Fruit fly (Drosophila melanogaster) whole organism, embryonic: ENCODE results near the gene Osi21.

Source experiments
- Bteb2 ChIP-seq: fragments of 200-800 bp; sonication (Bioruptor generic); optimal IDR thresholded peaks from 2 replicates; lab custom pipeline; 2016; ENCODE audit warnings: missing biosample characterization, missing genetic modification characterization
- CG14667 ChIP-seq: fragments of 200-800 bp; sonication (Bioruptor generic); IDR thresholded peaks from 2 replicates; pipeline ENCODE4 v1.3.6; 2022; ENCODE audit warnings: missing biosample characterization, missing genetic modification characterization
- CG1602 ChIP-seq: fragments of 200-800 bp; sonication (Bioruptor generic); optimal IDR thresholded peaks from 3 replicates; lab custom pipeline; 2016; ENCODE audit warnings: missing biosample characterization, missing genetic modification characterization
- CG17385 ChIP-seq: fragments of 200-800 bp; sonication (Bioruptor generic); optimal IDR thresholded peaks from 3 replicates; lab custom pipeline; 2018; ENCODE audit warnings: missing biosample characterization, mild to moderate bottlenecking, missing genetic modification characterization
- CG30020 ChIP-seq: fragments of 200-800 bp; optimal IDR thresholded peaks from 2 replicates; lab custom pipeline; 2019; ENCODE audit warnings: missing biosample characterization, mild to moderate bottlenecking, missing genetic modification characterization, moderate library complexity
- CG5180 ChIP-seq: fragments of 200-800 bp; sonication (Bioruptor generic); optimal IDR thresholded peaks from 3 replicates; lab custom pipeline; 2017; ENCODE audit warnings: missing biosample characterization, missing genetic modification characterization, mild to moderate bottlenecking, moderate library complexity, missing genetic modification reagents
- Rfx ChIP-seq: fragments of 200-800 bp; sonication (Bioruptor generic); IDR thresholded peaks from 2 replicates; pipeline ENCODE4 v1.3.6; 2022; ENCODE audit warnings: missing biosample characterization, missing genetic modification characterization
- al ChIP-seq: fragments of 200-800 bp; sonication (Bioruptor generic); IDR thresholded peaks from 2 replicates; pipeline ENCODE4 v1.3.6; 2022; ENCODE audit warnings: missing biosample characterization, missing genetic modification characterization
- cg ChIP-seq: fragments of 200-800 bp; sonication (Bioruptor generic); optimal IDR thresholded peaks from 3 replicates; lab custom pipeline; 2019; ENCODE audit warnings: missing biosample characterization, mild to moderate bottlenecking, missing genetic modification characterization, moderate library complexity
- dati ChIP-seq: fragments of 200-800 bp; sonication (Bioruptor generic); IDR thresholded peaks from 2 replicates; pipeline ENCODE4 v1.3.6; 2022; ENCODE audit warnings: missing biosample characterization, missing genetic modification characterization
- phol ChIP-seq: fragments of 200-800 bp; sonication (Bioruptor generic); optimal IDR thresholded peaks from 3 replicates; lab custom pipeline; 2018; ENCODE audit warnings: missing biosample characterization, mild to moderate bottlenecking, missing genetic modification characterization, moderate library complexity
- pros ChIP-seq: fragments of 200-800 bp; sonication (Bioruptor generic); optimal IDR thresholded peaks from 3 replicates; lab custom pipeline; 2019; ENCODE audit warnings: missing biosample characterization, mild to moderate bottlenecking, missing genetic modification characterization, moderate library complexity
- sens ChIP-seq: fragments of 200-800 bp; sonication (Bioruptor generic); peaks from one replicate; lab custom pipeline; 2016; ENCODE audit warnings: missing biosample characterization, missing genetic modification characterization

DNA sequence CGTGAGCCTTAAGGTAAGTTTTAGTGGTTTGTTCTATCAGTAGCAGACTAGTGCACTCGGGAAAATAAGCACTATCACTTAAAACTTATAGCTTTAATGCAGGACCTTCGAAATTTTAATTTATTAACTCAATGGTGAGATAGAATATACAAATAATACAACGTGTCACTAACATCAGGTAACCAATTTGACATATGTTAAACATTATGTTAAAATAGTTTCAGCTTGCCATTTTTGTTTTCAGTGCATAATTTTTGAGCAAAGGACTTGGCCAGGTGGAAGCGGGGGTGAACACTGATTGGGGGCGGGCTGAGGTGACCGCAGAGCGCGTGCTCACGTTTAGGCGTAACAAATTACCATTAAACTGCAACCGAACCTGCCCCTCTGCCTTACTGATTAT is 17.0 kb upstream of the Osi21 start:
- TF ChIP-seq CG14667 (GFP tag; lab: Robert Waterston, UW) (no peak), sens (GFP tag; lab: Kevin White, UChicago) (peak; percentile 49), Rfx (0 out of 2 replicates have a peak, but pooled peaks have one; percentile 17), CG30020 (no peak), CG1602 (GFP tag; lab: Kevin White, UChicago) (no peak), al (GFP tag; lab: Robert Waterston, UW) (no peak), CG17385 (no peak), cg (GFP tag; lab: Kevin White, UChicago) (no peak), phol (no peak), dati (no peak), Bteb2 (GFP tag; lab: Kevin White, UChicago) (no peak), CG5180 (no peak), pros (GFP tag; lab: Kevin White, UChicago) (no peak)
